Fruit fly (Drosophila melanogaster): Measurements from ENCODE around the gene SLIRP1.

SLIRP1 gene

DNA sequence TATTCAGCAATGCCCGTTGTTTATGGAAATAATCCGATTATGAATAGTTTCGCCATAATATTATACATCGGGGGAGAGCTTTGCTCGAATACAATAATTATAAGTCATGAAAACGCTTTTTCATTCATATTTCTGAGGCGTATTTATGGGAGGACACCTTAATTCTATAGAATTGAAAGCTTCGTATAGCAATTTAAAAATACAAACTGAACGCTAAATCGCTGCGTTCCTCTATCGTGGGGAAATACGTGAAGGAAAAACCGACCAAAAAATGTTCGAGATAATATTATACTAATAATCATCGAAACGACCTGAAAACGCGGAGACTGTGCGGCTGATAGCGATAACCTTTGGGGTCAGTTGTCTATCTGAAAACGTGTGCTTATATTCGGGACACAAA, 42.6 kb downstream of the SLIRP1 start:
- TF ChIP-seq CG2199 (GFP tag; IDR thresholded peaks at IDR 0.05) (peak; percentile 63; the same call in 1 of the 3 replicates), CG5180 (GFP tag; optimal IDR thresholded peaks at IDR 0.05) (no peak), CG17612 (GFP tag; IDR thresholded peaks at IDR 0.05) (no peak)

Data from whole organism, embryonic.